Fruit fly (Drosophila melanogaster): ENCODE measurements around the gene Ttc19.

Ttc19 gene

DNA sequence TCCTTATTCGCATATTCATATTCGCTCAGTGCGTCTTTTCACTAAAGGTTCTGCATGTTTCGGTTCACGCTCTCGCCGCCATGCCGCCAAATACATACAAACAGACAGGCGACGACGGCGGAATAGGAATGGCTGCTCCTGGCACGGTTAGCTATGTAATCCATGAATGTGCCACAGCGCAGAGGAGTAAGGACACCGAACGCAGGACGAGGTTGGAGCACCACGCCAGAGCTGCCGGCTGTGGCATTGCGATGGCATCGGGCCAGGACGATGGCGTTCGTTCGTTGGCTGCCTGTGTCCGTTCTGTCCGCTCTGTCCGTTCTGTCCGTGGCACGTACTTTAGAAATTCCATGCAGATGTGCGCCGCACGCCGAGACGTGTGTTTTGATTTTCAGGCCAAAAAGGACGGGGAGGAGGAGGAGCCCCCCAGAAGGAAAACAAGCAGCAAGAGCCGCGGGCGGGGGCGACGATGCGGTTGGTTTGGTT, 30.0 kb downstream of the Ttc19 start:
- TF ChIP-seq D1 (tag; optimal IDR thresholded peaks at IDR 0.05): no peak
- no peak for TF ChIP-seq CG17806 (tag; optimal IDR thresholded peaks at IDR 0.05)
- no peak for TF ChIP-seq CG8301 (tag; optimal IDR thresholded peaks at IDR 0.05)
- TF ChIP-seq CG14655 (GFP tag; optimal IDR thresholded peaks at IDR 0.05): no peak
- TF ChIP-seq CG34367 (tag; optimal IDR thresholded peaks at IDR 0.05): no peak
- no peak for TF ChIP-seq CG8159 (tag; optimal IDR thresholded peaks at IDR 0.05)
- TF ChIP-seq Pif1A (GFP tag; optimal IDR thresholded peaks at IDR 0.05): no peak
- TF ChIP-seq EcR (GFP tag; optimal IDR thresholded peaks at IDR 0.05): no peak
- TF ChIP-seq Pif1B (GFP tag; optimal IDR thresholded peaks at IDR 0.05): no peak
- TF ChIP-seq CG10348 (GFP tag; IDR thresholded peaks at IDR 0.05): no peak
- TF ChIP-seq CG12605 (GFP tag; IDR thresholded peaks at IDR 0.05): no peak
- TF ChIP-seq Snoo (tag; optimal IDR thresholded peaks at IDR 0.05): no peak
- TF ChIP-seq CG32121 (GFP tag; IDR thresholded peaks at IDR 0.05): no peak
- TF ChIP-seq CG4496 (GFP tag; IDR thresholded peaks at IDR 0.05): no peak
- no peak for TF ChIP-seq fd96Ca (GFP tag; IDR thresholded peaks at IDR 0.05)
- no peak for TF ChIP-seq rn (GFP tag; IDR thresholded peaks at IDR 0.05)
- no peak for TF ChIP-seq CG9948 (tag; optimal IDR thresholded peaks at IDR 0.05)
- TF ChIP-seq CG15710 (tag; optimal IDR thresholded peaks at IDR 0.05): no peak
- TF ChIP-seq Ets98B (GFP tag; IDR thresholded peaks at IDR 0.05): no peak
- TF ChIP-seq CG13204 (GFP tag; optimal IDR thresholded peaks at IDR 0.05): no peak

DNA sequence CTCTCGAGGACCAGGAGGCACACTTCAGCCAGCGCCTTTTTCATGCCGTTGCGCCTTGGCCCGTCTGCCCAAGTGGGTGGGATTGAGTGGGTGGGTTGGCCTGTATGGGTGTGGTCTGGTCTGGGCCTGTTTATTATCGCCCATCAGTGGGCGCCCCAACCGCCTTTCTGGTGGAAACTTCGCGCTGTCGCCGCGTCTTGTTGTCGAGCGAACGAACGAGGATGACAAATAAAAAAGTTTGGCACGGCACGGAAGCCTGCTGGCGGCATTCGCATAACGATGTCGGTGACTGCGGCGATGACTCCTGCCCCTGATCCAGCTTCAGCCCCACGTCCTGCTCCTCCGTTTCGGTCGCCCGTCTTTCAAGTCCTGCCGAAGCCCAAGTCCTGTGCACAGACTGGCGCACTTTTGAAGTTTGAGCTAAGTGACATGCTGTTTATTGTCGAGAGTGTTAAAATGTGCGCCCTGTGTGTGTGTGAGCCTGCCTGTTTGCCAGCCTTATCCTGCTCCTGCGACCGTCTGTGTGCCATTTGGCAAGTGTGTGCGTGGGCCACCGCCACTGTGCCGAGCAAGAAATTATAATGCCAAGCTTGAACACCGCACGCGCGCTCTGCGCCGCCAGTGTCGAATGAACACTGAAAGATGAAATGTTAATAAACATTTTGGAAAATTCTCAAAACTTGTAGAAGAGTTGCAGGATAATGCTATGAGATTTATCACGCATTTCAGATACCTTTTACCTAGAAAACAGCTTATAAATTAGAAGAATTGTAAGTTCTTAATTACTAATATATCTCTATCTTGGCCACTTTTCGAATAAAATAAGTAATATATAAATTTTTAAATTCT, 30.7 kb downstream of the Ttc19 start:
- TF ChIP-seq CG4496 (GFP tag; IDR thresholded peaks at IDR 0.05): peak; percentile 40; the same call in 1 of the 3 replicates
- no peak for TF ChIP-seq D1 (tag; optimal IDR thresholded peaks at IDR 0.05)
- TF ChIP-seq CG8159 (tag; optimal IDR thresholded peaks at IDR 0.05): peak; percentile 76
- peak; percentile 4 for TF ChIP-seq Pif1B (GFP tag; optimal IDR thresholded peaks at IDR 0.05)
- peak; percentile 55 for TF ChIP-seq CG9948 (tag; optimal IDR thresholded peaks at IDR 0.05)
- peak; percentile 35 for TF ChIP-seq CG8301 (tag; optimal IDR thresholded peaks at IDR 0.05)
- TF ChIP-seq CG12605 (GFP tag; IDR thresholded peaks at IDR 0.05): no peak
- no peak for TF ChIP-seq Ets98B (GFP tag; IDR thresholded peaks at IDR 0.05)
- TF ChIP-seq CG32121 (GFP tag; IDR thresholded peaks at IDR 0.05): no peak
- no peak for TF ChIP-seq CG13204 (GFP tag; optimal IDR thresholded peaks at IDR 0.05)
- peak; percentile 58 for TF ChIP-seq CG14655 (GFP tag; optimal IDR thresholded peaks at IDR 0.05)
- TF ChIP-seq rn (GFP tag; IDR thresholded peaks at IDR 0.05): no peak
- no peak for TF ChIP-seq CG10348 (GFP tag; IDR thresholded peaks at IDR 0.05)
- TF ChIP-seq gl (tag; optimal IDR thresholded peaks at IDR 0.05): no peak
- peak; percentile 24 for TF ChIP-seq Snoo (tag; optimal IDR thresholded peaks at IDR 0.05)
- no peak for TF ChIP-seq EcR (GFP tag; optimal IDR thresholded peaks at IDR 0.05)
- peak; percentile 67 for TF ChIP-seq CG15710 (tag; optimal IDR thresholded peaks at IDR 0.05)
- peak; percentile 10 for TF ChIP-seq Pif1A (GFP tag; optimal IDR thresholded peaks at IDR 0.05)
- peak; percentile 39 for TF ChIP-seq CG34367 (tag; optimal IDR thresholded peaks at IDR 0.05)
- TF ChIP-seq CG17806 (tag; optimal IDR thresholded peaks at IDR 0.05): peak; percentile 57
- TF ChIP-seq fd96Ca (GFP tag; IDR thresholded peaks at IDR 0.05): no peak

DNA sequence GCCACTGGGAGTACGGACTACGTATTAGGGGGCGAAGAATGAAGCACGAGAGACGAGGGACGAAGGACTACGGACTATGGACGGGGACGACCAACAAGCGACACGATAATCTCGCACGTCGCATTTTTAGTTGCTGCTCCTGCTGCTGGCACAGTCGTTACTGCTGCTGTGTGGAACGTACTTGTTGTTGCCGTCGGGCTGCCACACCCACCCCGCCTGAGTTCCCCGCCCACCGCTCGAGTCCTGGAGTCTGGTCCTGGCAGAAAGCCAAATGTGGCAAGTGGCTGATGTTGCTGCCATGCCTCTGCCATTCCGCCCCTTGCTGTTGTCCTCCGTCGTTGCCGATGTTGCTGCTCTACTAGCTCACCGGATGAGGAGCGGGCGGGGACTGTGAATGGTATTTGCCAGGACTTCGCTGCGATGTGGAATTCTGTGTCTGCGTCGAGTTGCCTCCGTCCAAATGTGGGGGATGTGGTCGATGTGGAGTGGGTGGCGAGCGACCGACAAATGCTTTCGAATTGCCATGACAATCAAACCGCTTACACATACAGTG, 32.1 kb downstream of the Ttc19 start:
- TF ChIP-seq fd96Ca (GFP tag; IDR thresholded peaks at IDR 0.05) (no peak), CG13204 (GFP tag; optimal IDR thresholded peaks at IDR 0.05) (peak; percentile 64)

DNA sequence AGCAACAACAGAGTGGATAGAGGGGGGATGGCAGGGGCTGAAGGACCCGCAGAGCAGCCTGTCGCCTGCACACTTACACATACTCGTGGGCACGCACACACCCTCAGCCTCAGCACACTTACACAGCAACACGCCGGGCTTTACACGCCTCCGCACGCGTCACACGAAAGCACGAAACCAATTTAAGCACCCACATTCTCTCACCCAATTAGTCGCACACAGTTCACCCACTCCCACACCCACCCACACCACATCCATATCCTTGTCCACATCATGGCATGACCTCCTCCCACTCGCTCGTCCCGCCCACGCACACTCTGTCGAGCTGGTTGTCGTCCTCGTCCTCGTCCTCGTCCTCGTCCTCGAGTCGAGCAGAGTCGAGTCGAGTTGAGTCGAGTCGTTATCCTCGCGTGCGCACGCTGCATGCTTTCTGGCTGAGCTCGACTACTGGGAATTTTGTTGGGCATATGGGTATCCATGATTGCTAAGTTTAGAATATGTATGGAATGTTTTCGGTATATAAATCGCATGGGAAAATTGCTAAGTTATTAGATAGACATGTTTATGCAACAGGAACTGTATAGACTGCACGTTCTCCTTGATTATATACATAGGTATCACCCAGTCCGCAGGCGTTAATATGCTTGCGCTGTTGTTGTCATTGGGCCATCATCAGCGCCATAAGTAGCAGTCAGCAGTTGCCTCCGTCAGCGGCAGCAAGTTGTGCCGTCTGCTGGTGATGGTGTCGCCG, 32.9 kb downstream of the Ttc19 start:
- peak; percentile 69 for TF ChIP-seq CG14655 (GFP tag; optimal IDR thresholded peaks at IDR 0.05)
- TF ChIP-seq CG4496 (GFP tag; IDR thresholded peaks at IDR 0.05): peak; percentile 67; the same call in 2 of the 3 replicates
- TF ChIP-seq CG8159 (tag; optimal IDR thresholded peaks at IDR 0.05): peak; percentile 80
- peak; percentile 42 for TF ChIP-seq Pif1B (GFP tag; optimal IDR thresholded peaks at IDR 0.05)
- no peak for TF ChIP-seq D1 (tag; optimal IDR thresholded peaks at IDR 0.05)
- TF ChIP-seq CG17806 (tag; optimal IDR thresholded peaks at IDR 0.05): peak; percentile 74
- peak; percentile 48 for TF ChIP-seq Snoo (tag; optimal IDR thresholded peaks at IDR 0.05)
- TF ChIP-seq CG13204 (GFP tag; optimal IDR thresholded peaks at IDR 0.05): peak; percentile 61
- peak; percentile 75 for TF ChIP-seq CG34367 (tag; optimal IDR thresholded peaks at IDR 0.05)
- TF ChIP-seq gl (tag; optimal IDR thresholded peaks at IDR 0.05): peak; percentile 46
- peak; percentile 76 for TF ChIP-seq CG15710 (tag; optimal IDR thresholded peaks at IDR 0.05)
- peak; percentile 76 for TF ChIP-seq CG32121 (GFP tag; IDR thresholded peaks at IDR 0.05)
- peak; percentile 66 for TF ChIP-seq CG9948 (tag; optimal IDR thresholded peaks at IDR 0.05)
- TF ChIP-seq Pif1A (GFP tag; optimal IDR thresholded peaks at IDR 0.05): peak; percentile 76
- TF ChIP-seq rn (GFP tag; IDR thresholded peaks at IDR 0.05): 0 out of 2 replicates have a peak, but pooled peaks have one; percentile 34
- no peak for TF ChIP-seq EcR (GFP tag; optimal IDR thresholded peaks at IDR 0.05)
- TF ChIP-seq CG10348 (GFP tag; IDR thresholded peaks at IDR 0.05): peak; percentile 32; the same call in 1 of the 2 replicates
- peak; percentile 62; the same call in 1 of the 2 replicates for TF ChIP-seq Ets98B (GFP tag; IDR thresholded peaks at IDR 0.05)
- TF ChIP-seq CG8301 (tag; optimal IDR thresholded peaks at IDR 0.05): peak; percentile 61
- peak; percentile 54; the same call in 1 of the 2 replicates for TF ChIP-seq CG12605 (GFP tag; IDR thresholded peaks at IDR 0.05)
- TF ChIP-seq fd96Ca (GFP tag; IDR thresholded peaks at IDR 0.05): peak; percentile 81

DNA sequence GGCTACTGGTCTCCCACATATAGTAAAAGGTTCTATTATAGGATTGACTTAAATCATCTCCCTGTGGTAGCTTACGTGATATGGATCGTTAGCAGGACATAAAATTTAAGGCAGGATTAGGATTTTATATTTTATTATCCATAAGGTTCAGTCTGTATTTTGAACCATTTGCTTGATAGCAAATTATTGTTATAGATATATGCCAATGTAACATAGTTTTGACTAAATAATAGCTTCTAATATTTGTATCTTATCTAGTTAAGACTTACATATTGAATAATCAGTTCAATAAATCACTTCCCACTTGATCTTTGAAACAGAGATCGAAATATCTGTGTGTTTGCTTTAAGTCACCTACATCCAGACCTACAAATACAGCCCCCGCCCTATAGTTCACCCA, 34.4 kb downstream of the Ttc19 start, which contains the start of gene robl37BC:
Gene robl37BC, plus strand, starts transcription at position 301 of the 400 bp plus-strand sequence.
- TF ChIP-seq Snoo (tag; optimal IDR thresholded peaks at IDR 0.05) (no peak), Ets98B (GFP tag; IDR thresholded peaks at IDR 0.05) (no peak), gl (tag; optimal IDR thresholded peaks at IDR 0.05) (no peak), CG34367 (tag; optimal IDR thresholded peaks at IDR 0.05) (no peak), CG17806 (tag; optimal IDR thresholded peaks at IDR 0.05) (no peak), CG13204 (GFP tag; optimal IDR thresholded peaks at IDR 0.05) (no peak)
